Worm (Caenorhabditis elegans) whole organism, L3 larva: Measurements from ENCODE around the gene set-5.

Experiments used
- R02D3.7 ChIP-seq: fragments of 150-350 bp; optimal IDR thresholded peaks from 2 replicates; lab custom pipeline; 2014; ENCODE audit warnings: missing biosample characterization, missing genetic modification characterization
- ZK546.5 ChIP-seq: sonication (generic microtip); optimal IDR thresholded peaks from 2 replicates; lab custom pipeline; 2017; ENCODE audit warnings: missing biosample characterization, missing genetic modification characterization
- aly-2 ChIP-seq: fragments of 150-350 bp; optimal IDR thresholded peaks from 2 replicates; lab custom pipeline; 2014; ENCODE audit warnings: missing biosample characterization, missing genetic modification characterization
- ama-1 ChIP-seq: fragments of 150-350 bp; optimal IDR thresholded peaks from 2 replicates; lab custom pipeline; 2018
- ceh-16 ChIP-seq: sonication (generic microtip); optimal IDR thresholded peaks from 2 replicates; lab custom pipeline; 2017; ENCODE audit warnings: missing biosample characterization, missing genetic modification characterization
- ceh-82 ChIP-seq: fragments of 150-350 bp; optimal IDR thresholded peaks from 2 replicates; lab custom pipeline; 2014; ENCODE audit warnings: missing biosample characterization, missing genetic modification characterization
- ceh-9 ChIP-seq: sonication (generic microtip); optimal IDR thresholded peaks from 2 replicates; lab custom pipeline; 2018; ENCODE audit warnings: missing biosample characterization, missing genetic modification characterization
- egl-27 ChIP-seq: sonication (generic microtip); optimal IDR thresholded peaks from 4 replicates; lab custom pipeline; 2017; ENCODE audit warnings: missing biosample characterization, missing genetic modification reagents, missing genetic modification characterization
- egl-5 ChIP-seq: fragments of 150-350 bp; optimal IDR thresholded peaks from 2 replicates; lab custom pipeline; 2017; ENCODE audit warnings: missing biosample characterization, missing genetic modification reagents, missing genetic modification characterization, inconsistent platforms
- elt-1 ChIP-seq: fragments of 150-350 bp; optimal IDR thresholded peaks from 2 replicates; lab custom pipeline; 2014; ENCODE audit warnings: missing biosample characterization, missing genetic modification characterization
- elt-2 ChIP-seq: sonication (generic microtip); optimal IDR thresholded peaks from 2 replicates; lab custom pipeline; 2016; ENCODE audit warnings: missing genetic modification reagents, mild to moderate bottlenecking, missing genetic modification characterization, missing compliant biosample characterization
- elt-3 ChIP-seq, 3 experiments: fragments of 150-350 bp in 1 of 3; sonication (generic microtip) in 2 of 3; optimal IDR thresholded peaks; 2 replicates in 2 of 3; 4 replicates in 1 of 3; lab custom pipeline; 2014 to 2017; ENCODE audit warnings: missing biosample characterization in 3 of 3, missing genetic modification characterization in 3 of 3
- eor-1 ChIP-seq, 2 experiments: fragments of 150-350 bp; optimal IDR thresholded peaks; 2 replicates each; lab custom pipeline; 2014 to 2018; ENCODE audit warnings: missing biosample characterization in 2 of 2, missing genetic modification characterization in 2 of 2
- fkh-10 ChIP-seq: sonication (generic microtip); optimal IDR thresholded peaks from 2 replicates; lab custom pipeline; 2017; ENCODE audit warnings: missing biosample characterization, missing genetic modification reagents, missing genetic modification characterization
- fos-1 ChIP-seq: fragments of 150-350 bp; optimal IDR thresholded peaks from 2 replicates; lab custom pipeline; 2014; ENCODE audit warnings: missing biosample characterization, missing genetic modification characterization
- hmg-11 ChIP-seq: sonication (generic microtip); optimal IDR thresholded peaks from 2 replicates; lab custom pipeline; 2016; ENCODE audit warnings: missing genetic modification characterization, missing compliant biosample characterization
- jun-1 ChIP-seq: fragments of 150-350 bp; optimal IDR thresholded peaks from 2 replicates; lab custom pipeline; 2014; ENCODE audit warnings: missing biosample characterization, missing genetic modification reagents, missing genetic modification characterization
- lin-15B ChIP-seq: fragments of 150-350 bp; optimal IDR thresholded peaks from 2 replicates; lab custom pipeline; 2014; ENCODE audit warnings: missing biosample characterization, missing genetic modification characterization
- lin-39 ChIP-seq: fragments of 150-350 bp; optimal IDR thresholded peaks from 2 replicates; lab custom pipeline; 2018; ENCODE audit warnings: missing biosample characterization, missing genetic modification reagents, missing genetic modification characterization
- lsy-12 ChIP-seq: sonication (generic microtip); optimal IDR thresholded peaks from 2 replicates; lab custom pipeline; 2016; ENCODE audit warnings: mild to moderate bottlenecking, missing genetic modification characterization, missing compliant biosample characterization
- mml-1 ChIP-seq: fragments of 150-350 bp; sonication (generic microtip); optimal IDR thresholded peaks from 3 replicates; lab custom pipeline; 2014; ENCODE audit warnings: missing biosample characterization, missing genetic modification characterization
- nfya-1 ChIP-seq: sonication (generic microtip); optimal IDR thresholded peaks from 2 replicates; lab custom pipeline; 2017; ENCODE audit warnings: missing genetic modification characterization, mild to moderate bottlenecking, missing compliant biosample characterization, antibody characterized with exemption, moderate library complexity; ENCODE audit not compliant: insufficient read depth
- nhr-11 ChIP-seq: fragments of 150-350 bp; optimal IDR thresholded peaks from 2 replicates; lab custom pipeline; 2014; ENCODE audit warnings: missing biosample characterization, missing genetic modification characterization
- nhr-12 ChIP-seq: fragments of 150-350 bp; optimal IDR thresholded peaks from 2 replicates; lab custom pipeline; 2014; ENCODE audit warnings: missing biosample characterization, missing genetic modification characterization
- nhr-23 ChIP-seq: fragments of 150-350 bp; optimal IDR thresholded peaks from 2 replicates; lab custom pipeline; 2014; ENCODE audit warnings: missing biosample characterization, missing genetic modification reagents, missing genetic modification characterization
- nhr-25 ChIP-seq: sonication (generic microtip); optimal IDR thresholded peaks from 2 replicates; lab custom pipeline; 2017; ENCODE audit warnings: missing biosample characterization, missing genetic modification characterization
- nhr-28 ChIP-seq: fragments of 150-350 bp; optimal IDR thresholded peaks from 2 replicates; lab custom pipeline; 2014; ENCODE audit warnings: missing biosample characterization, missing genetic modification characterization
- nhr-67 ChIP-seq: fragments of 150-350 bp; optimal IDR thresholded peaks from 2 replicates; lab custom pipeline; 2014; ENCODE audit warnings: missing biosample characterization, missing genetic modification characterization
- nhr-77 ChIP-seq: fragments of 150-350 bp; optimal IDR thresholded peaks from 2 replicates; lab custom pipeline; 2014; ENCODE audit warnings: missing biosample characterization, missing genetic modification characterization
- pha-4 ChIP-seq: fragments of 150-350 bp; optimal IDR thresholded peaks from 2 replicates; lab custom pipeline; 2014; ENCODE audit warnings: missing biosample characterization, missing genetic modification reagents, missing genetic modification characterization
- pqm-1 ChIP-seq: fragments of 150-350 bp; optimal IDR thresholded peaks from 2 replicates; lab custom pipeline; 2017; ENCODE audit warnings: missing biosample characterization, missing genetic modification characterization, inconsistent platforms
- sea-2 ChIP-seq: fragments of 150-350 bp; sonication (generic microtip); optimal IDR thresholded peaks from 4 replicates; lab custom pipeline; 2014; ENCODE audit warnings: missing biosample characterization, missing genetic modification reagents, missing genetic modification characterization
- skn-1 ChIP-seq: fragments of 150-350 bp; optimal IDR thresholded peaks from 2 replicates; lab custom pipeline; 2014; ENCODE audit warnings: missing biosample characterization, missing genetic modification characterization
- snpc-4 ChIP-seq: fragments of 150-350 bp; optimal IDR thresholded peaks from 2 replicates; lab custom pipeline; 2014; ENCODE audit warnings: missing biosample characterization, missing genetic modification characterization
- tbx-2 ChIP-seq: sonication (generic microtip); optimal IDR thresholded peaks from 2 replicates; lab custom pipeline; 2016; ENCODE audit warnings: mild to moderate bottlenecking, missing genetic modification characterization, missing compliant biosample characterization
- unc-62 ChIP-seq: fragments of 150-350 bp; sonication (generic microtip); optimal IDR thresholded peaks from 4 replicates; lab custom pipeline; 2014; ENCODE audit warnings: missing biosample characterization, missing genetic modification reagents, missing genetic modification characterization
- zag-1 ChIP-seq: fragments of 150-350 bp; optimal IDR thresholded peaks from 2 replicates; lab custom pipeline; 2014; ENCODE audit warnings: missing biosample characterization, missing genetic modification characterization
- ztf-11 ChIP-seq: fragments of 150-350 bp; optimal IDR thresholded peaks from 2 replicates; lab custom pipeline; 2014; ENCODE audit warnings: missing biosample characterization, missing genetic modification characterization
- ztf-4 ChIP-seq: fragments of 150-350 bp; optimal IDR thresholded peaks from 2 replicates; lab custom pipeline; 2014; ENCODE audit warnings: missing biosample characterization, missing genetic modification characterization

The set-5 gene

DNA sequence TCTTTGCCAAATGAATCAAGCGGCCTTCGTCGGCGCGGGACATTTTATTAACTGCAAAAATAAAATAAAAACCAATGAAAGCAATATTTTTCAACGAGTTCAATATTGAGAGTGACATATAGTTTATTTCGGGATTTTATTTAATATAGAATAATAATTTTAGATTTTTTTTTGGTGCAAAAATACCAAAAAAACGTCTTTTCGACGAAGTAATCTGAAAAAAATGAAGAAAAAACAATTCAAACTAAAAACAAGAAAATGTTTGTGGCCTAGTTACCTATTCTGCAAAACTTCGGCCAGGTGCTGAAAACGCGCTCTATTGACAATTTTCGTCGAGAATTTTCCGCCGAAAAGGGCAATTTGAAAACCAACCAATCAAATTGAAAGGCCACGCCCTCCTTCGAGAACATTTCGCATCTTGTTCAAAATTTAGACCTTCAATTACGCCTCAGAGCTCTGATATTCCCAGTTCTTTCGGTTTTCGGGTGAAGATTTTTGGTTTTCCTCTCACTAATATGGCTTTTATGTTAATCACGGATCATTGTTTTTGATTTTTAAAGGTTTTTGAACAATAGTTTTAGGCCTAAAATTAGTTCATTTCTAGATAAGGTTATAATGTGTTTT lies 13.2 kb upstream of the set-5 start, which contains the start of gene C47E8.4 (continued):
- TF ChIP-seq ceh-16 (tag; lab: Kevin White, UChicago) = no peak

DNA sequence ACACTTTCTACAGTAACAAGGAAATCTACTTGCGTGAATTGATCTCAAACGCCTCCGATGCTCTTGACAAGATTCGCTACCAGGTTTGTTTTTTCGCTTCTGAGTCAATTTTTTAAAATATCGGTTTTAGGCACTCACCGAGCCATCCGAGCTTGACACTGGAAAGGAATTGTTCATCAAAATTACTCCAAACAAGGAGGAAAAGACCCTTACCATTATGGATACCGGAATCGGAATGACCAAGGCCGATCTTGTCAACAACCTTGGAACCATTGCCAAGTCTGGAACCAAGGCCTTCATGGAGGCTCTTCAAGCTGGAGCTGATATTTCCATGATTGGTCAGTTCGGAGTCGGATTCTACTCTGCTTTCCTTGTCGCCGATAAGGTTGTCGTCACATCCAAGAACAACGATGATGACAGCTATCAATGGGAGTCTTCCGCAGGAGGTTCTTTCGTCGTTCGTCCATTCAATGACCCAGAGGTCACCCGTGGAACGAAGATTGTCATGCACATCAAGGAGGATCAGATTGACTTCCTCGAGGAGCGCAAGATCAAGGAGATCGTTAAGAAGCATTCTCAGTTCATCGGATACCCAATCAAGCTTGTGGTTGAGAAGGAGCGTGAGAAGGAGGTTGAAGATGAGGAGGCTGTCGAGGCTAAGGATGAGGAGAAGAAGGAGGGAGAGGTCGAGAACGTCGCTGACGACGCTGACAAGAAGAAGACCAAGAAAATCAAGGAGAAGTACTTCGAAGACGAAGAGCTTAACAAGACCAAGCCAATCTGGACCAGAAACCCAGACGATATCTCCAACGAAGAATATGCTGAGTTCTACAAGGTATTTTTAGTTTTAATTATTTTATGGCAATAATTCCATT lies 12.3 kb upstream of the set-5 start:
- peak; percentile 11 for TF ChIP-seq nhr-25 (tag; lab: Kevin White, UChicago)
- TF ChIP-seq ama-1 (lab: Kevin White, UChicago) = peak; percentile 93
- TF ChIP-seq pqm-1 (tag; lab: Kevin White, UChicago) = no peak
- no peak for TF ChIP-seq lin-15B (tag; lab: Kevin White, UChicago)
- TF ChIP-seq snpc-4 (tag; lab: Kevin White, UChicago) = peak; percentile 3
- no peak for TF ChIP-seq ztf-11 (tag; lab: Kevin White, UChicago)

DNA sequence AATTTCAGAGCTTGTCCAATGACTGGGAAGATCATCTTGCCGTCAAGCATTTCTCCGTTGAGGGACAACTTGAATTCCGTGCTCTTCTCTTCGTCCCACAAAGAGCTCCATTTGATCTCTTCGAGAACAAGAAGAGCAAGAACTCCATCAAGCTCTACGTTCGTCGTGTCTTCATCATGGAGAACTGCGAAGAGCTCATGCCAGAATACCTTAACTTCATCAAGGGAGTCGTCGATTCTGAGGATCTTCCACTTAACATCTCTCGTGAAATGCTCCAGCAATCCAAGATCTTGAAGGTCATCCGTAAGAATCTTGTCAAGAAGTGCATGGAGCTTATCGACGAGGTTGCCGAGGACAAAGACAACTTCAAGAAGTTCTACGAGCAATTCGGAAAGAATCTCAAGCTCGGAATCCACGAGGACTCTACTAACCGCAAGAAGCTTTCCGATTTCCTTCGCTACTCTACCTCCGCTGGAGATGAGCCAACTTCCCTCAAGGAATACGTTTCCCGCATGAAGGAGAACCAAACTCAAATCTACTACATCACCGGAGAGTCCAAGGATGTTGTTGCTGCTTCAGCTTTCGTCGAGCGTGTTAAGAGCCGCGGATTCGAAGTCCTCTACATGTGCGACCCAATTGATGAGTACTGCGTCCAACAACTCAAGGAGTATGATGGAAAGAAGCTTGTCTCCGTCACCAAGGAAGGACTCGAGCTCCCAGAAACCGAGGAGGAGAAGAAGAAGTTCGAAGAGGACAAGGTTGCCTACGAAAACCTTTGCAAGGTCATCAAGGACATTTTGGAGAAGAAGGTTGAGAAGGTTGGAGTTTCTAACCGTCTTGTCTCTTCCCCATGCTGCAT lies 11.4 kb upstream of the set-5 start:
- TF ChIP-seq elt-1 (no peak), eor-1 (tag; optimal IDR thresholded peaks at IDR 0.05; lab: Kevin White, UChicago) (no peak), lin-39 (tag; lab: Kevin White, UChicago) (no peak), ama-1 (lab: Kevin White, UChicago) (peak; percentile 91), hmg-11 (tag; lab: Kevin White, UChicago) (no peak), ztf-4 (tag; lab: Kevin White, UChicago) (peak; percentile 5), nfya-1 (tag; lab: Kevin White, UChicago) (peak; percentile 25), mml-1 (tag; lab: Kevin White, UChicago) (no peak), nhr-28 (no peak), pha-4 (tag; lab: Kevin White, UChicago) (peak; percentile 16), ceh-9 (tag; lab: Kevin White, UChicago) (no peak)

DNA sequence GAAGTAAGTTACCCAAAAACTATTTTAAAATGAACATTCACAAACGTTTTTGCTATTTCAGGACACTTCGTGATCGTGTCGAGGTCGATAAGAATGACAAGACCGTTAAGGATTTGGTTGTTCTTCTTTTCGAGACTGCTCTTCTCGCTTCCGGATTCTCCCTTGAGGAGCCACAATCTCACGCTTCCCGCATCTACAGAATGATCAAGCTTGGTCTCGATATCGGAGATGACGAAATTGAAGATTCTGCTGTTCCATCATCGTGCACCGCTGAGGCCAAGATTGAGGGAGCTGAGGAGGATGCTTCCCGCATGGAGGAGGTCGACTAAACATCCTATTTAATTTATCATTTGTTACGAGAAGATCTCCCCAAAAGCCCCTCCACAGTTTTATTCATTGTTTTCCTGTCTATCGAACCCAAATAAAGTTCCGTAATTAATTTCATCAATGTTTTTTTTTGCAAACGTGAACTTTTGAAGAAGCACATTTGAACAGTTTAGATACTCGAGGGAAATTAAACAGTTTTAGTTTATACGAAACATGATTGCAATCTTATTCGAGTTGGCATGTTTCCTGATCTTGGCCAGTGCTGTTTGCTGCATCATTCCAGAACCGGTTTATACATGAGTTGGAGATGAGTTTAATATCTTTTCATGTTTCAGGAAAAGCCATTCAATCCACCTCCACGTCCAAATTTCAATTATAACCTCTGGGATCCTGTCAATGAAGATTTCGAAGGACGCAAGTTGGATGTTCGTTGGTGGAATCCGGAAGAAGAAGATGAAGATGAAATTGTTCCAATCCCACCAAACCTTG lies 10.5 kb upstream of the set-5 start, which contains the start of gene C47E8.11:
Gene C47E8.11 (plus strand): TSS at position 520 of the 816 bp plus-strand sequence.
- TF ChIP-seq hmg-11 (tag; lab: Kevin White, UChicago) (peak; percentile 22), nhr-77 (no peak), ztf-4 (tag; lab: Kevin White, UChicago) (peak; percentile 71), lsy-12 (tag; lab: Kevin White, UChicago) (peak; percentile 37), pha-4 (tag; lab: Kevin White, UChicago) (peak; percentile 79), elt-3 (tag; optimal IDR thresholded peaks at IDR 0.05; lab: Kevin White, UChicago) (no peak), unc-62 (GFP tag; lab: Kevin White, UChicago) (no peak), ceh-9 (tag; lab: Kevin White, UChicago) (no peak), pqm-1 (tag; lab: Kevin White, UChicago) (no peak), egl-5 (tag; lab: Kevin White, UChicago) (peak; percentile 26), nhr-23 (tag; lab: Kevin White, UChicago) (peak; percentile 64), snpc-4 (tag; lab: Kevin White, UChicago) (peak; percentile 52), nhr-11 (tag; lab: Kevin White, UChicago) (no peak), ceh-16 (tag; lab: Kevin White, UChicago) (no peak), skn-1 (tag; lab: Kevin White, UChicago) (no peak), R02D3.7 (no peak), elt-1 (no peak), fos-1 (tag; lab: Kevin White, UChicago) (peak; percentile 29), jun-1 (tag; lab: Kevin White, UChicago) (no peak), tbx-2 (tag; lab: Kevin White, UChicago) (peak; percentile 81), nhr-67 (tag; lab: Kevin White, UChicago) (no peak), lin-15B (tag; lab: Kevin White, UChicago) (no peak), ama-1 (lab: Kevin White, UChicago) (peak; percentile 99), fkh-10 (no peak), nhr-12 (tag; lab: Kevin White, UChicago) (no peak), zag-1 (no peak), aly-2 (tag; lab: Kevin White, UChicago) (no peak), elt-2 (tag; lab: Kevin White, UChicago) (peak; percentile 42), sea-2 (GFP tag; lab: Kevin White, UChicago) (no peak), nhr-25 (tag; lab: Kevin White, UChicago) (peak; percentile 89), mml-1 (tag; lab: Kevin White, UChicago) (no peak), ZK546.5 (tag; lab: Kevin White, UChicago) (no peak), egl-27 (tag; lab: Kevin White, UChicago) (no peak), ceh-82 (tag; lab: Kevin White, UChicago) (no peak), eor-1 (tag; optimal IDR thresholded peaks at IDR 0.05; lab: Kevin White, UChicago) (no peak), lin-39 (tag; lab: Kevin White, UChicago) (peak; percentile 45), nhr-28 (no peak)
